Fruit fly (Drosophila melanogaster): ENCODE measurements around the gene Sh.
A peak's percentile ranks its signal among the peaks of the same experiment; 100 is the strongest.

Sh gene

DNA sequence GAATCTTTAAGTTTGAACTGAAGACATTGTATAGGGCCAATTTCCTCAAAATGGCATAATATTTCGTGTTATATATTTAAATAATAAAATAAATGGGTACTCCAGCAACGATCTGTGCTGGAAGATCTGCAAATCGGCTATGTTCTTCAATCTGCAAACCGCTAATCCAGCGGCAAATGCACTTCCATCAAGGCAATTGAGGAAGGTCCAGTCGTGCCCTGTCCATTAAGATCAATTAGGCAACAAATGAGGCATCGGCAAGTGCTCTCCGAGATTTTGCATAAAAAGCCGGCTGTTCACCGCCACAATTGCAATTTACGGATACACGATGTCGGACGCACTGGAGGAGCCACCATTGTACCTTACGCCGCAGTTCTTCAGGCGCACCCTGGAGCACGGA, 40.3 kb upstream of the Sh start, which contains the start of gene CG7135:
Gene CG7135, plus strand, starts transcription at position 301 of the 400 bp plus-strand sequence.
- no peak for TF ChIP-seq Xbp1 (GFP tag; optimal IDR thresholded peaks at IDR 0.05)
- TF ChIP-seq CG9727 (GFP tag; optimal IDR thresholded peaks at IDR 0.05): no peak
- no peak for TF ChIP-seq Six4 (GFP tag; optimal IDR thresholded peaks at IDR 0.05)
- TF ChIP-seq chif (GFP tag; optimal IDR thresholded peaks at IDR 0.05): no peak
- TF ChIP-seq CG9797 (GFP tag; optimal IDR thresholded peaks at IDR 0.05): no peak
- no peak for TF ChIP-seq dati (GFP tag; IDR thresholded peaks at IDR 0.05)
- TF ChIP-seq mam (GFP tag; optimal IDR thresholded peaks at IDR 0.05): no peak
- no peak for TF ChIP-seq Meics (GFP tag; optimal IDR thresholded peaks at IDR 0.05)
- TF ChIP-seq Abd-B (GFP tag; optimal IDR thresholded peaks at IDR 0.05): no peak
- TF ChIP-seq nau (GFP tag; optimal IDR thresholded peaks at IDR 0.05): no peak
- TF ChIP-seq CG9609 (GFP tag; optimal IDR thresholded peaks at IDR 0.05): no peak
- no peak for TF ChIP-seq MESR4 (GFP tag; optimal IDR thresholded peaks at IDR 0.05)
- TF ChIP-seq BtbVII (GFP tag; optimal IDR thresholded peaks at IDR 0.05): no peak

DNA sequence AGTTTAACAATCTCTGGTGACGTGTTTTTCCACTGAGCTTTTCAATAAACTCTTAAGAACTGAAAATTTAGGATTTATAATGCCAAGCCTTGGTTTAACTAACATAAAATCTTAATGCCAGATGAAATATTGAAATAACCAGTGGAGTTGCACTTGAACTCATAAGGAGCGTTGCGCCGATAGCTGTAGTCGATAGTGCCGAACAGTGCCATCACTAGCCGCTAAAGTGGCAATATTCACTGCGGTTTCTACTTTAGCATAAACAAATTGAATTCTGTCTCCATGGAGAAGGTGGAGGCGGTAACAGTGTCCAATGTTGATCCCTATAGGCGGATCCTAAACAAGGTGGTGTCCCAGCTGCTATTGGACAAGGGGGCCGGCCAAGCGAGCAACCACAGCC, 38.7 kb upstream of the Sh start, which contains the start of gene Taf8:
Gene Taf8, plus strand, starts transcription at position 193 of the 400 bp plus-strand sequence.
- TF ChIP-seq CG2120 (GFP tag; optimal IDR thresholded peaks at IDR 0.05) (peak; percentile 21), CG6791 (GFP tag; IDR thresholded peaks at IDR 0.05; ENCODE audit: partially characterized antibody) (peak; percentile 81), pzg (GFP tag; optimal IDR thresholded peaks at IDR 0.05) (peak; percentile 29), CG34422 (GFP tag; IDR thresholded peaks at IDR 0.05) (peak; percentile 43; the same call in 1 of the 3 replicates), CG34376 (GFP tag; optimal IDR thresholded peaks at IDR 0.05) (no peak), chinmo (GFP tag; IDR thresholded peaks at IDR 0.05; ENCODE audit: partially characterized antibody) (0 out of 4 replicates have a peak, but pooled peaks have one; percentile 51), CG7357 (GFP tag; IDR thresholded peaks at IDR 0.05) (peak; percentile 70), Antp (GFP tag; optimal IDR thresholded peaks at IDR 0.05) (peak; percentile 12), fd64A (GFP tag; optimal IDR thresholded peaks at IDR 0.05) (no peak), danr (GFP tag; IDR thresholded peaks at IDR 0.05) (no peak), Bgb (GFP tag; IDR thresholded peaks at IDR 0.05; ENCODE audit: partially characterized antibody) (peak; percentile 73), prd (optimal IDR thresholded peaks at IDR 0.05) (no peak), prd (GFP tag; IDR thresholded peaks at IDR 0.05) (peak; percentile 31; the same call in 1 of the 3 replicates), CG42726 (GFP tag; IDR thresholded peaks at IDR 0.05; ENCODE audit: partially characterized antibody) (peak; percentile 60), ac (GFP tag; optimal IDR thresholded peaks at IDR 0.05) (no peak), row (GFP tag; IDR thresholded peaks at IDR 0.05) (peak; percentile 81), Pdp1 (GFP tag; optimal IDR thresholded peaks at IDR 0.05) (no peak), Mrtf (GFP tag; IDR thresholded peaks at IDR 0.05) (0 out of 3 replicates have a peak, but pooled peaks have one; percentile 19), CG8290 (GFP tag; optimal IDR thresholded peaks at IDR 0.05) (no peak), CG8290 (tag; optimal IDR thresholded peaks at IDR 0.05) (peak in 1 of 2 experiments; percentile 31), CG14860 (GFP tag; IDR thresholded peaks at IDR 0.05; ENCODE audit: partially characterized antibody) (0 out of 3 replicates have a peak, but pooled peaks have one; percentile 44), ato (GFP tag; IDR thresholded peaks at IDR 0.05; ENCODE audit: partially characterized antibody) (peak; percentile 54; the same call in 1 of the 2 replicates), ssp (GFP tag; IDR thresholded peaks at IDR 0.05) (peak; percentile 41), zfh2 (GFP tag; optimal IDR thresholded peaks at IDR 0.05) (peak; percentile 38), Dll (GFP tag; IDR thresholded peaks at IDR 0.05; ENCODE audit: partially characterized antibody) (peak; percentile 63; the same call in 3 of the 4 replicates), sisA (GFP tag; IDR thresholded peaks at IDR 0.05) (0 out of 2 replicates have a peak, but pooled peaks have one; percentile 5), Dref (GFP tag; IDR thresholded peaks at IDR 0.05) (peak; percentile 64), CG16813 (GFP tag; IDR thresholded peaks at IDR 0.05; ENCODE audit: partially characterized antibody) (peak; percentile 81), hb (GFP tag; IDR thresholded peaks at IDR 0.05; ENCODE audit: partially characterized antibody) (peak; percentile 54; the same call in 1 of the 3 replicates), CG13287 (GFP tag; IDR thresholded peaks at IDR 0.05; ENCODE audit: partially characterized antibody) (peak; percentile 60), HLH4C (GFP tag; IDR thresholded peaks at IDR 0.05; ENCODE audit: partially characterized antibody) (peak; percentile 37; the same call in 2 of the 3 replicates), CG2129 (GFP tag; IDR thresholded peaks at IDR 0.05; ENCODE audit: partially characterized antibody) (peak; percentile 45), CG6272 (GFP tag; IDR thresholded peaks at IDR 0.05) (0 out of 2 replicates have a peak, but pooled peaks have one; percentile 10), CG30403 (GFP tag; optimal IDR thresholded peaks at IDR 0.05) (peak; percentile 4), vnd (GFP tag; IDR thresholded peaks at IDR 0.05; ENCODE audit: partially characterized antibody) (peak; percentile 62)

All from whole organism, embryonic.